Worm (Caenorhabditis elegans) whole organism, mixed stage, embryonic: ENCODE measurements around the gene abcf-1.

Experiments
- M03D4.4 ChIP-seq: sonication (generic microtip); optimal IDR thresholded peaks from 2 replicates; lab custom pipeline; 2017; ENCODE audit warnings: mild to moderate bottlenecking, missing genetic modification characterization, missing compliant biosample characterization
- bed-3 ChIP-seq: fragments of 200-800 bp; sonication (Bioruptor generic); optimal IDR thresholded peaks from 3 replicates; lab custom pipeline; 2018; ENCODE audit warnings: mild to moderate bottlenecking, missing genetic modification characterization, moderate library complexity, missing compliant biosample characterization
- blmp-1 ChIP-seq: fragments of 150-350 bp; optimal IDR thresholded peaks from 2 replicates; lab custom pipeline; 2014; ENCODE audit warnings: missing biosample characterization, missing genetic modification characterization
- ceh-39 ChIP-seq: fragments of 150-350 bp; optimal IDR thresholded peaks from 2 replicates; lab custom pipeline; 2014; ENCODE audit warnings: missing biosample characterization, missing genetic modification characterization
- ceh-43 ChIP-seq: fragments of 200-800 bp; sonication (Bioruptor generic); optimal IDR thresholded peaks from 2 replicates; lab custom pipeline; 2018; ENCODE audit warnings: mild to moderate bottlenecking, missing genetic modification characterization, moderate library complexity, missing compliant biosample characterization
- ceh-83 ChIP-seq: fragments of 200-800 bp; sonication (Bioruptor generic); optimal IDR thresholded peaks from 2 replicates; lab custom pipeline; 2018; ENCODE audit warnings: mild to moderate bottlenecking, missing genetic modification characterization, missing compliant biosample characterization
- ces-1 ChIP-seq: fragments of 150-350 bp; optimal IDR thresholded peaks from 2 replicates; lab custom pipeline; 2014; ENCODE audit warnings: missing biosample characterization, missing genetic modification reagents, missing genetic modification characterization
- cnd-1 ChIP-seq: fragments of 200-800 bp; sonication (Bioruptor generic); optimal IDR thresholded peaks from 2 replicates; lab custom pipeline; 2018; ENCODE audit warnings: mild to moderate bottlenecking, missing genetic modification characterization, missing compliant biosample characterization
- drap-1 ChIP-seq: fragments of 200-800 bp; sonication (Bioruptor generic); optimal IDR thresholded peaks from 3 replicates; lab custom pipeline; 2018; ENCODE audit warnings: mild to moderate bottlenecking, missing genetic modification characterization, missing compliant biosample characterization
- elt-1 ChIP-seq: sonication (generic microtip); optimal IDR thresholded peaks from 2 replicates; lab custom pipeline; 2017; ENCODE audit warnings: missing genetic modification characterization, mild to moderate bottlenecking, missing compliant biosample characterization, antibody characterized with exemption, moderate library complexity, borderline replicate concordance; ENCODE audit not compliant: insufficient read depth
- elt-3 ChIP-seq: fragments of 150-350 bp; optimal IDR thresholded peaks from 2 replicates; lab custom pipeline; 2014; ENCODE audit warnings: missing biosample characterization, missing genetic modification characterization
- flh-1 ChIP-seq: fragments of 200-800 bp; sonication (Bioruptor generic); optimal IDR thresholded peaks from 2 replicates; lab custom pipeline; 2018; ENCODE audit warnings: mild to moderate bottlenecking, missing genetic modification characterization, moderate library complexity, missing compliant biosample characterization
- ham-2 ChIP-seq: fragments of 200-800 bp; sonication (Bioruptor generic); optimal IDR thresholded peaks from 2 replicates; lab custom pipeline; 2018; ENCODE audit warnings: mild to moderate bottlenecking, missing genetic modification characterization, missing compliant biosample characterization
- hlh-1 ChIP-seq: fragments of 150-350 bp; optimal IDR thresholded peaks from 2 replicates; lab custom pipeline; 2014; ENCODE audit warnings: missing biosample characterization, missing genetic modification reagents, missing genetic modification characterization
- lin-13 ChIP-seq: fragments of 150-350 bp; optimal IDR thresholded peaks from 2 replicates; lab custom pipeline; 2014; ENCODE audit warnings: missing biosample characterization, missing genetic modification characterization
- lin-32 ChIP-seq: fragments of 200-800 bp; sonication (Bioruptor generic); optimal IDR thresholded peaks from 2 replicates; lab custom pipeline; 2018; ENCODE audit warnings: mild to moderate bottlenecking, missing genetic modification characterization, missing compliant biosample characterization
- lsy-2 ChIP-seq: fragments of 150-350 bp; optimal IDR thresholded peaks from 2 replicates; lab custom pipeline; 2014; ENCODE audit warnings: missing biosample characterization, missing genetic modification characterization
- mab-5 ChIP-seq: fragments of 150-350 bp; optimal IDR thresholded peaks from 2 replicates; lab custom pipeline; 2014; ENCODE audit warnings: missing biosample characterization, missing genetic modification characterization
- mep-1 ChIP-seq: fragments of 150-350 bp; optimal IDR thresholded peaks from 2 replicates; lab custom pipeline; 2017; ENCODE audit warnings: missing biosample characterization, missing genetic modification reagents, missing genetic modification characterization, inconsistent platforms
- mls-2 ChIP-seq: sonication (generic microtip); optimal IDR thresholded peaks from 2 replicates; lab custom pipeline; 2016; ENCODE audit warnings: mild to moderate bottlenecking, missing genetic modification characterization, moderate library complexity, missing compliant biosample characterization
- nhr-12 ChIP-seq: fragments of 150-350 bp; optimal IDR thresholded peaks from 2 replicates; lab custom pipeline; 2014; ENCODE audit warnings: missing biosample characterization, missing genetic modification characterization
- nhr-2 ChIP-seq: fragments of 150-350 bp; optimal IDR thresholded peaks from 2 replicates; lab custom pipeline; 2014; ENCODE audit warnings: missing biosample characterization, missing genetic modification characterization
- nhr-237 ChIP-seq: fragments of 150-350 bp; optimal IDR thresholded peaks from 2 replicates; lab custom pipeline; 2014; ENCODE audit warnings: missing biosample characterization, missing genetic modification characterization
- nhr-28 ChIP-seq: fragments of 150-350 bp; optimal IDR thresholded peaks from 2 replicates; lab custom pipeline; 2014; ENCODE audit warnings: missing biosample characterization, missing genetic modification characterization
- nhr-76 ChIP-seq: sonication (generic microtip); optimal IDR thresholded peaks from 2 replicates; lab custom pipeline; 2017; ENCODE audit warnings: missing biosample characterization, missing genetic modification characterization
- pha-4 ChIP-seq: fragments of 150-350 bp; optimal IDR thresholded peaks from 2 replicates; lab custom pipeline; 2018; ENCODE audit warnings: missing biosample characterization, missing genetic modification reagents, missing genetic modification characterization
- sem-2 ChIP-seq: fragments of 200-800 bp; sonication (Bioruptor generic); optimal IDR thresholded peaks from 2 replicates; lab custom pipeline; 2018; ENCODE audit warnings: mild to moderate bottlenecking, missing genetic modification characterization, missing compliant biosample characterization
- snpc-4 ChIP-seq: fragments of 150-350 bp; optimal IDR thresholded peaks from 2 replicates; lab custom pipeline; 2014; ENCODE audit warnings: missing biosample characterization, missing genetic modification characterization
- sptf-1 ChIP-seq: sonication (generic microtip); optimal IDR thresholded peaks from 2 replicates; lab custom pipeline; 2017; ENCODE audit warnings: mild to moderate bottlenecking, missing genetic modification characterization, moderate library complexity, missing compliant biosample characterization
- tbx-8 ChIP-seq: fragments of 200-800 bp; sonication (Bioruptor generic); optimal IDR thresholded peaks from 2 replicates; lab custom pipeline; 2018; ENCODE audit warnings: mild to moderate bottlenecking, missing genetic modification characterization, moderate library complexity, missing compliant biosample characterization
- unc-120 ChIP-seq: sonication (generic microtip); optimal IDR thresholded peaks from 2 replicates; lab custom pipeline; 2017; ENCODE audit warnings: missing genetic modification characterization, missing compliant biosample characterization; ENCODE audit not compliant: poor library complexity, severe bottlenecking
- unc-39 ChIP-seq: fragments of 150-350 bp; optimal IDR thresholded peaks from 2 replicates; lab custom pipeline; 2014; ENCODE audit warnings: missing biosample characterization, missing genetic modification characterization
- unc-62 ChIP-seq: fragments of 150-350 bp; optimal IDR thresholded peaks from 2 replicates; lab custom pipeline; 2014; ENCODE audit warnings: missing biosample characterization, missing genetic modification reagents, missing genetic modification characterization
- zip-8 ChIP-seq: fragments of 150-350 bp; optimal IDR thresholded peaks from 2 replicates; lab custom pipeline; 2014; ENCODE audit warnings: missing biosample characterization, missing genetic modification characterization
- ztf-11 ChIP-seq: fragments of 150-350 bp; optimal IDR thresholded peaks from 2 replicates; lab custom pipeline; 2014; ENCODE audit warnings: missing biosample characterization, missing genetic modification characterization

The abcf-1 gene

DNA sequence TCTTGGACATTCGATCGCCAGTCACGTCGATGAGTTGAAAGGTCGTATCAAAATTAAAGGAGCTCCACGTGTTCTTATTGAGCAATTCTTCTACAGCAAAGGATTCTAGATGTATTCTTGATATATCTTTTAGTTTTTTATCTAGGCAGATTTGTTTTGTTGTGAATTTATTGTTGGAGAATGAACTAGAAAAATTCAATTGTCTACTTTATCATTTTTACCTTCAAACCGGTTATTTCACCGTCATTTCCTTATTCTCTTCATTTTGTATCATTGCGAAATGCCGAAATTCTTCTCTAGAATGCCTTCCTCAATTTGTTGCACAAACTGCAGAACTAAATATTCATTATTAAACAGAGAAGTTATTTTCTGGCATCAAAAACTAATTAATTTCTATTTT is 34.0 kb downstream of the abcf-1 start, which contains the start of gene R11D1.10:
Gene R11D1.10, plus strand, starts transcription at position 301 of the 400 bp plus-strand sequence.
- no peak for TF ChIP-seq nhr-237 (tag; lab: Kevin White, UChicago)
- no peak for TF ChIP-seq sptf-1
- TF ChIP-seq, all 35 proteins: peak for 0

DNA sequence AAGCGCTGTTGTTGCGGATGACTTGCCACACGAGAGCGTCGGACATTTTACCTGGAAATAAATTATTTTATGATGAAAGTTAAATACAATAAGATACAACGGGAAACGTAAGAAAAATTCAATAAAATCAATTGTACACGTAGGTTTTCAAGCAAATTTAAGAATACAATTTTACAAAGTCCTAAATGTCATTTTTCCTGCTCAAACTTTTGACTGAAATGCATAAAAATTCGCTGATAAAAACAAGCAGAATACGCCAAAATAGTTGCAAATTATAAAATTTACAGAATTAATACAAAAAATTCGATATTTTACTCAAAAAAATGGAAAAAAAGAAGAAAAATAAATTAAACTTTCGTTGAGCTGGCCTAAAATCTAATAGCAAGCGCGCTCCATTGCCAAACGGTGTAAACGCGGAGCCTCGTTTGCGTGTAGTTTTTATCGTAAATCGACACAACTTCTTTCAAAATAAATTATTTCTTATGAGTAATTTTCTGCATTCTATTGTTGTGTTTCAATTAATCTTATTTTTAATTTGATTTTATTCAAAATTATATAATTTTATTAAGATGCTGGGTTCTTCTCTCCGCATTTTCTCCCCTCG is 35.0 kb downstream of the abcf-1 start, which contains the start of the genes rpl-28 and mrpl-49:
Gene rpl-28, minus strand, starts transcription at position 51 of the 604 bp plus-strand sequence.
Gene mrpl-49, plus strand, starts transcription at position 570 of the 604 bp plus-strand sequence.
- TF ChIP-seq nhr-237 (tag; lab: Kevin White, UChicago) (peak; percentile 89), ceh-83 (no peak), lin-13 (tag; lab: Kevin White, UChicago) (peak; percentile 86), mab-5 (peak; percentile 34), sptf-1 (no peak), unc-39 (tag; lab: Kevin White, UChicago) (no peak), ztf-11 (no peak), flh-1 (GFP tag; lab: Kevin White, UChicago) (no peak), mep-1 (tag; lab: Kevin White, UChicago) (peak; percentile 77), tbx-8 (GFP tag; lab: Kevin White, UChicago) (no peak), blmp-1 (no peak), mls-2 (no peak), ham-2 (GFP tag; lab: Kevin White, UChicago) (no peak), hlh-1 (tag; lab: Kevin White, UChicago) (peak; percentile 53), pha-4 (tag; lab: Kevin White, UChicago) (peak; percentile 77), nhr-12 (tag; lab: Kevin White, UChicago) (no peak), bed-3 (GFP tag; lab: Kevin White, UChicago) (no peak), nhr-28 (tag; lab: Kevin White, UChicago) (no peak), nhr-2 (tag; lab: Kevin White, UChicago) (peak; percentile 53), ceh-43 (GFP tag; lab: Kevin White, UChicago) (no peak), elt-3 (no peak), cnd-1 (tag; lab: Kevin White, UChicago) (peak; percentile 28), M03D4.4 (tag; lab: Kevin White, UChicago) (no peak), lin-32 (GFP tag; lab: Kevin White, UChicago) (no peak), nhr-76 (tag; lab: Kevin White, UChicago) (no peak), unc-120 (tag; lab: Kevin White, UChicago) (no peak), lsy-2 (tag; lab: Kevin White, UChicago) (peak; percentile 87), ceh-39 (tag; lab: Kevin White, UChicago) (peak; percentile 75), zip-8 (tag; lab: Kevin White, UChicago) (no peak), drap-1 (no peak), unc-62 (GFP tag; lab: Kevin White, UChicago) (peak; percentile 16), elt-1 (tag; lab: Kevin White, UChicago) (no peak), sem-2 (GFP tag; lab: Kevin White, UChicago) (no peak), snpc-4 (tag; lab: Kevin White, UChicago) (no peak), ces-1 (GFP tag; lab: Kevin White, UChicago) (peak; percentile 81)
- TF ChIP-seq, all 35 proteins: peak for 12

- no peak for TF ChIP-seq bed-3 (GFP tag; lab: Kevin White, UChicago)
- TF ChIP-seq unc-120 (tag; lab: Kevin White, UChicago): no peak
- no peak for TF ChIP-seq lsy-2 (tag; lab: Kevin White, UChicago)
Measured at ce11 chrV:12727104-12727637, 36.0 kb downstream of the abcf-1 start, which contains the start of gene R11D1.13. TSS of gene R11D1.13 (plus strand) at chrV:12727154.
